Fruit fly (Drosophila melanogaster) whole organism, adult: ENCODE data around the gene CG42390.

ENCODE experiments used
- CG14711 ChIP-seq: fragments of 200-800 bp; sonication (Bioruptor generic); optimal IDR thresholded peaks from 2 replicates; lab custom pipeline; 2018; ENCODE audit warnings: missing biosample characterization, mild to moderate bottlenecking, missing genetic modification characterization, moderate library complexity
- CG1620 ChIP-seq: fragments of 200-800 bp; sonication (Bioruptor generic); optimal IDR thresholded peaks from 2 replicates; lab custom pipeline; 2016; ENCODE audit warnings: missing biosample characterization, missing genetic modification characterization
- CG7045 ChIP-seq: fragments of 200-800 bp; sonication (Bioruptor generic); optimal IDR thresholded peaks from 2 replicates; lab custom pipeline; 2017; ENCODE audit warnings: missing biosample characterization, mild to moderate bottlenecking, missing genetic modification characterization
- cnc ChIP-seq, 2 experiments: fragments of >200 bp; optimal IDR thresholded peaks; 2 replicates each; lab custom pipeline; 2017
- kay ChIP-seq: fragments of 200-800 bp; sonication (Bioruptor generic); peaks from one replicate; lab custom pipeline; 2016; ENCODE audit warnings: missing biosample characterization, missing genetic modification characterization, borderline replicate concordance
- ovo ChIP-seq: fragments of 200-800 bp; sonication (Bioruptor generic); optimal IDR thresholded peaks from 2 replicates; lab custom pipeline; 2016; ENCODE audit warnings: missing biosample characterization, missing genetic modification characterization
- pad ChIP-seq: fragments of 200-800 bp; sonication (Bioruptor generic); optimal IDR thresholded peaks from 3 replicates; lab custom pipeline; 2017; ENCODE audit warnings: missing biosample characterization, missing genetic modification characterization, mild to moderate bottlenecking, moderate library complexity, missing genetic modification reagents

- TF ChIP-seq ovo (no peak), cnc (optimal IDR thresholded peaks at IDR 0.05; lab: Kevin White, UChicago) (no peak), kay (no peak), pad (GFP tag; lab: Kevin White, UChicago) (no peak), CG1620 (GFP tag; lab: Kevin White, UChicago) (no peak), CG7045 (GFP tag; lab: Kevin White, UChicago) (no peak), CG14711 (tag; lab: Kevin White, UChicago) (no peak)
These were observed 26.7 kb downstream of the CG42390 start for dm6 chr3R:22146549-22146948.
